Fruit fly (Drosophila melanogaster) Kc167 (cell line): ENCODE results near the gene CG3748.

Experiments used
- Myc ChIP-seq: fragments of >200 bp; optimal IDR thresholded peaks from 2 replicates; lab custom pipeline; 2017; ENCODE audit warnings: missing external identifiers
- psq ChIP-seq: fragments of >200 bp; optimal IDR thresholded peaks from 2 replicates; lab custom pipeline; 2017; ENCODE audit warnings: missing external identifiers
- ttk ChIP-seq: sonication (Bioruptor generic); optimal IDR thresholded peaks from 2 replicates; lab custom pipeline; 2017; ENCODE audit warnings: missing external identifiers

- no peak for TF ChIP-seq ttk (lab: Kevin White, UChicago)
- TF ChIP-seq Myc (lab: Kevin White, UChicago) = no peak
- TF ChIP-seq psq (lab: Kevin White, UChicago) = no peak
Measured at dm6 chr2L:9333300-9333876, 9.2 kb upstream of the CG3748 start, which contains the start of gene Eaat1.
